Worm (Caenorhabditis elegans) whole organism, young adult: ENCODE measurements around the gene fbxb-81.

Experiments
- B0019.2 ChIP-seq: fragments of 200-800 bp; sonication (Bioruptor generic); conservative IDR thresholded peaks from 2 replicates; pipeline ENCODE4 v1.3.6; 2022; ENCODE audit warnings: missing genetic modification reagents, missing genetic modification characterization, missing compliant biosample characterization
- F33H1.4 ChIP-seq: fragments of 200-800 bp; sonication (Bioruptor generic); IDR thresholded peaks from 2 replicates; pipeline ENCODE4 v1.3.6; 2022; ENCODE audit warnings: missing genetic modification reagents, missing genetic modification characterization, missing compliant biosample characterization
- F39B2.1 ChIP-seq: fragments of 200-800 bp; sonication (Bioruptor generic); IDR thresholded peaks from 2 replicates; pipeline ENCODE4 v1.3.6; 2022; ENCODE audit warnings: missing genetic modification reagents, missing genetic modification characterization, missing compliant biosample characterization
- F52B5.7 ChIP-seq: sonication (generic microtip); optimal IDR thresholded peaks from 2 replicates; lab custom pipeline; 2016; ENCODE audit warnings: mild to moderate bottlenecking, missing genetic modification characterization, missing compliant biosample characterization
- K12H6.12 ChIP-seq: fragments of 200-800 bp; sonication (Bioruptor generic); optimal IDR thresholded peaks from 2 replicates; lab custom pipeline; 2018; ENCODE audit warnings: mild to moderate bottlenecking, missing genetic modification characterization, missing compliant biosample characterization
- Y56A3A.18 ChIP-seq: fragments of 200-800 bp; sonication (Bioruptor generic); IDR thresholded peaks from 2 replicates; pipeline ENCODE4 v1.3.6; 2022; ENCODE audit warnings: missing genetic modification reagents, missing genetic modification characterization, missing compliant biosample characterization
- Y95B8A.8 ChIP-seq: fragments of 200-800 bp; sonication (Bioruptor generic); IDR thresholded peaks from 2 replicates; pipeline ENCODE4 v1.3.6; 2022; ENCODE audit warnings: missing genetic modification reagents, missing genetic modification characterization, missing compliant biosample characterization
- akir-1 ChIP-seq: fragments of 200-800 bp; sonication (Bioruptor generic); optimal IDR thresholded peaks from 2 replicates; lab custom pipeline; 2018; ENCODE audit warnings: mild to moderate bottlenecking, missing genetic modification characterization, moderate library complexity, missing compliant biosample characterization
- attf-6 ChIP-seq: fragments of 200-800 bp; sonication (Bioruptor generic); IDR thresholded peaks from 2 replicates; pipeline ENCODE4 v1.3.6; 2022; ENCODE audit warnings: missing genetic modification reagents, missing genetic modification characterization, missing compliant biosample characterization
- ccch-3 ChIP-seq: fragments of 200-800 bp; sonication (Bioruptor generic); optimal IDR thresholded peaks from 2 replicates; lab custom pipeline; 2018; ENCODE audit warnings: mild to moderate bottlenecking, missing genetic modification characterization, missing compliant biosample characterization
- cebp-1 ChIP-seq, 2 experiments: fragments of 200-800 bp in 1 of 2; sonication (Bioruptor generic) in 1 of 2; sonication (generic microtip) in 1 of 2; IDR thresholded peaks in 1 of 2; optimal IDR thresholded peaks in 1 of 2; 2 replicates each; pipeline versions ENCODE4 v1.3.6 to Lab custom; 2017 to 2022; ENCODE audit warnings: missing compliant biosample characterization in 2 of 2, missing genetic modification characterization in 2 of 2, mild to moderate bottlenecking in 1 of 2, missing genetic modification reagents in 1 of 2, moderate library complexity in 1 of 2
- ceh-27 ChIP-seq: fragments of 200-800 bp; sonication (Bioruptor generic); optimal IDR thresholded peaks from 2 replicates; lab custom pipeline; 2018; ENCODE audit warnings: mild to moderate bottlenecking, missing genetic modification characterization, moderate library complexity, missing compliant biosample characterization
- ceh-40 ChIP-seq: fragments of 200-800 bp; sonication (Bioruptor generic); IDR thresholded peaks from 2 replicates; pipeline ENCODE4 v1.3.6; 2022; ENCODE audit warnings: missing genetic modification characterization, missing compliant biosample characterization
- ceh-58 ChIP-seq: fragments of 200-800 bp; sonication (Bioruptor generic); IDR thresholded peaks from 2 replicates; pipeline ENCODE4 v1.3.6; 2022; ENCODE audit warnings: missing genetic modification characterization, missing compliant biosample characterization
- ceh-91 ChIP-seq: fragments of 200-800 bp; sonication (Bioruptor generic); IDR thresholded peaks from 2 replicates; pipeline ENCODE4 v1.3.6; 2022; ENCODE audit warnings: missing genetic modification reagents, missing genetic modification characterization, missing compliant biosample characterization
- dpff-1 ChIP-seq: sonication (generic microtip); optimal IDR thresholded peaks from 2 replicates; lab custom pipeline; 2017; ENCODE audit warnings: mild to moderate bottlenecking, missing genetic modification characterization, missing compliant biosample characterization
- dpl-1 ChIP-seq: fragments of 150-350 bp; optimal IDR thresholded peaks from 2 replicates; lab custom pipeline; 2014; ENCODE audit warnings: missing biosample characterization, missing genetic modification reagents, missing genetic modification characterization
- egl-18 ChIP-seq: fragments of 200-800 bp; sonication (Bioruptor generic); IDR thresholded peaks from 2 replicates; pipeline ENCODE4 v1.3.6; 2022; ENCODE audit warnings: missing genetic modification reagents, missing genetic modification characterization, missing compliant biosample characterization
- ekl-4 ChIP-seq: fragments of 200-800 bp; sonication (Bioruptor generic); IDR thresholded peaks from 2 replicates; pipeline ENCODE4 v1.3.6; 2022; ENCODE audit warnings: missing genetic modification reagents, missing genetic modification characterization, missing compliant biosample characterization
- hmg-1.2 ChIP-seq: fragments of 200-800 bp; sonication (Bioruptor generic); IDR thresholded peaks from 2 replicates; pipeline ENCODE4 v1.3.6; 2022; ENCODE audit warnings: missing genetic modification reagents, missing genetic modification characterization, missing compliant biosample characterization
- hrde-1 ChIP-seq: sonication (generic microtip); optimal IDR thresholded peaks from 2 replicates; lab custom pipeline; 2016; ENCODE audit warnings: missing genetic modification characterization, mild to moderate bottlenecking, missing compliant biosample characterization, moderate library complexity, missing genotype, missing genetic modification reagents, borderline replicate concordance
- let-607 ChIP-seq, 2 experiments: fragments of 200-800 bp in 1 of 2; sonication (Bioruptor generic) in 1 of 2; sonication (generic microtip) in 1 of 2; optimal IDR thresholded peaks; 2 replicates each; lab custom pipeline; 2016 to 2018; ENCODE audit warnings: mild to moderate bottlenecking in 2 of 2, missing compliant biosample characterization in 2 of 2, missing genetic modification characterization in 2 of 2, moderate library complexity in 2 of 2, missing genotype in 1 of 2
- lsy-27 ChIP-seq: sonication (generic microtip); optimal IDR thresholded peaks from 2 replicates; lab custom pipeline; 2017; ENCODE audit warnings: missing genetic modification characterization, mild to moderate bottlenecking, missing compliant biosample characterization, antibody characterized with exemption, missing genotype, borderline replicate concordance; ENCODE audit not compliant: insufficient read depth
- madf-3 ChIP-seq: fragments of 200-800 bp; sonication (Bioruptor generic); IDR thresholded peaks from 2 replicates; pipeline ENCODE4 v1.3.6; 2022; ENCODE audit warnings: missing genetic modification reagents, missing genetic modification characterization, missing compliant biosample characterization
- mcd-1 ChIP-seq: fragments of 200-800 bp; sonication (Bioruptor generic); IDR thresholded peaks from 2 replicates; pipeline ENCODE4 v1.3.6; 2022; ENCODE audit warnings: missing genetic modification reagents, missing genetic modification characterization, missing compliant biosample characterization
- rcor-1 ChIP-seq: fragments of 200-800 bp; sonication (Bioruptor generic); IDR thresholded peaks from 2 replicates; pipeline ENCODE4 v1.3.6; 2022; ENCODE audit warnings: missing genetic modification reagents, missing genetic modification characterization, missing compliant biosample characterization
- rec-8 ChIP-seq, 2 experiments: sonication (generic microtip); optimal IDR thresholded peaks; 2 replicates each; lab custom pipeline; 2016; ENCODE audit warnings: mild to moderate bottlenecking in 2 of 2, missing genetic modification characterization in 2 of 2, missing genetic modification reagents in 2 of 2, missing genotype in 2 of 2, missing biosample characterization in 1 of 2, missing compliant biosample characterization in 1 of 2, moderate library complexity in 1 of 2
- sdz-38 ChIP-seq: sonication (generic microtip); optimal IDR thresholded peaks from 2 replicates; lab custom pipeline; 2016; ENCODE audit warnings: missing genotype, missing genetic modification characterization, missing compliant biosample characterization
- snpc-1.3 ChIP-seq: sonication (generic microtip); optimal IDR thresholded peaks from 2 replicates; lab custom pipeline; 2017; ENCODE audit warnings: missing genetic modification characterization, mild to moderate bottlenecking, missing compliant biosample characterization, antibody characterized with exemption, moderate library complexity, missing genotype, missing genetic modification reagents; ENCODE audit not compliant: insufficient read depth
- sptf-2 ChIP-seq: fragments of 200-800 bp; sonication (Bioruptor generic); optimal IDR thresholded peaks from 2 replicates; lab custom pipeline; 2018; ENCODE audit warnings: mild to moderate bottlenecking, missing genetic modification characterization, missing compliant biosample characterization
- xnd-1 ChIP-seq: sonication (generic microtip); optimal IDR thresholded peaks from 2 replicates; lab custom pipeline; 2016; ENCODE audit warnings: missing genotype, missing genetic modification reagents, missing genetic modification characterization, missing compliant biosample characterization
- zfh-2 ChIP-seq: fragments of 200-800 bp; sonication (Bioruptor generic); conservative IDR thresholded peaks from 2 replicates; pipeline ENCODE4 v1.3.6; 2022; ENCODE audit warnings: missing genetic modification reagents, missing genetic modification characterization, missing compliant biosample characterization
- ztf-25 ChIP-seq: fragments of 200-800 bp; sonication (Bioruptor generic); IDR thresholded peaks from 2 replicates; pipeline ENCODE4 v1.3.6; 2022; ENCODE audit warnings: missing genetic modification reagents, missing genetic modification characterization, missing compliant biosample characterization
- ztf-26 ChIP-seq: sonication (generic microtip); optimal IDR thresholded peaks from 2 replicates; lab custom pipeline; 2017; ENCODE audit warnings: missing genetic modification characterization, missing compliant biosample characterization
- ztf-3 ChIP-seq: fragments of 200-800 bp; sonication (Bioruptor generic); optimal IDR thresholded peaks from 2 replicates; lab custom pipeline; 2018; ENCODE audit warnings: mild to moderate bottlenecking, missing genetic modification characterization, missing compliant biosample characterization

The fbxb-81 gene

ce11 chrIII:180963-181362 lies 39.9 kb upstream of the fbxb-81 start, which contains the start of gene F40G9.5:
Gene F40G9.5, plus strand, starts transcription at chrIII:181263.
- TF ChIP-seq Y56A3A.18 (no peak), ceh-91 (no peak)

- no peak for TF ChIP-seq rcor-1 (GFP tag; lab: Robert Waterston, UW)
These were observed 38.1 kb upstream of the fbxb-81 start, which contains the start of gene F40G9.6 for ce11 chrIII:179123-179592. Gene F40G9.6, plus strand, starts transcription at chrIII:179542.

- TF ChIP-seq ceh-27 (no peak), ceh-40 (GFP tag; lab: Robert Waterston, UW) (no peak), snpc-1.3 (no peak), let-607 (tag; optimal IDR thresholded peaks at IDR 0.05; lab: Kevin White, UChicago) (no peak), ccch-3 (GFP tag; lab: Kevin White, UChicago) (no peak), F52B5.7 (tag; lab: Kevin White, UChicago) (no peak), sdz-38 (tag; lab: Kevin White, UChicago) (no peak), F39B2.1 (no peak), ztf-25 (no peak)
These were observed 37.1 kb upstream of the fbxb-81 start for ce11 chrIII:178126-178525.

ce11 chrIII:177715-178114 lies 36.7 kb upstream of the fbxb-81 start, which contains the start of gene F40G9.14:
Gene F40G9.14, minus strand, starts transcription at chrIII:177815.
- TF ChIP-seq akir-1 = no peak
- no peak for TF ChIP-seq dpl-1
- no peak for TF ChIP-seq F33H1.4 (GFP tag; lab: Robert Waterston, UW)
- TF ChIP-seq egl-18 = no peak
- TF ChIP-seq, all 124 proteins: peak for 0

ce11 chrIII:175733-176132 lies 34.7 kb upstream of the fbxb-81 start, which contains the start of gene clec-148:
Gene clec-148, minus strand, starts transcription at chrIII:175833.
- TF ChIP-seq sptf-2 (GFP tag; lab: Kevin White, UChicago) (no peak), Y95B8A.8 (GFP tag; lab: Robert Waterston, UW) (no peak), rec-8 (tag; optimal IDR thresholded peaks at IDR 0.05; lab: Kevin White, UChicago) (no peak), xnd-1 (tag; lab: Kevin White, UChicago) (no peak), ztf-26 (tag; lab: Kevin White, UChicago) (no peak), madf-3 (GFP tag; lab: Robert Waterston, UW) (no peak), ccch-3 (GFP tag; lab: Kevin White, UChicago) (no peak)

- TF ChIP-seq dpff-1 (tag; lab: Kevin White, UChicago) (no peak), ekl-4 (GFP tag; lab: Robert Waterston, UW) (no peak), zfh-2 (GFP tag; lab: Robert Waterston, UW) (no peak), K12H6.12 (no peak), mcd-1 (GFP tag; lab: Robert Waterston, UW) (no peak), attf-6 (GFP tag; lab: Robert Waterston, UW) (no peak), ztf-3 (GFP tag; lab: Kevin White, UChicago) (no peak), ceh-58 (GFP tag; lab: Robert Waterston, UW) (no peak), lsy-27 (tag; lab: Kevin White, UChicago) (no peak), hmg-1.2 (GFP tag; lab: Robert Waterston, UW) (no peak), hrde-1 (tag; lab: Kevin White, UChicago) (no peak), B0019.2 (no peak), cebp-1 (GFP tag; IDR thresholded peaks at IDR 0.05; lab: Robert Waterston, UW) (no peak), cebp-1 (tag; optimal IDR thresholded peaks at IDR 0.05; lab: Kevin White, UChicago) (no peak)
These were observed 32.5 kb upstream of the fbxb-81 start, which contains the start of gene F40G9.19 for ce11 chrIII:173501-173900. Gene F40G9.19, plus strand, starts transcription at chrIII:173801.
